Fruit fly (Drosophila melanogaster): ENCODE measurements around the gene twit.

twit gene

DNA sequence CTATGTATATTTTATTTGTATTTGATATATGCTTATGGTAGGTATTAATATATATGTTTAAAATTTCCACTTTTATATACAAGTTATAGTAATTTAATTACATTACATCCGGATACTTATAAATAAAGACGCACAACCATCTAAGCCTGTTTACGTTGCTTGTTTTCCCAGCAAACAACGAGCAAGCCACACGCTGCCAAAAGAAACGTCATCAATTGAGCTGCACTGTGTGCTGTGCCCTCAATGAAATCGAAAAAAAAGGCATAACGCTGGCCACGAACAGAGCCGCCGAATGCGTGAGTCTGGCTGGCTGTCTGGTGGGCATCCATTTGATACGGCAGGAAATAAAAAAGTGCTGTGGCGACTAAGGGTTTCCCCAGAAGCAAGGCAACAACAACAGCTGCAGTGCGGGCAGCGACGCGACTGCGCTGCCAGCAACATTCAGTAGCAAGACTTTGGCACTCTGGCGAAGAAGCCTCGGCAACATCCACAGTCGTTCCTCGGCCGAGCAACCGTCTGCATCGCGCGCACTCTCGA, at the start of gene twit (continued):
- no peak for TF ChIP-seq ham (GFP tag; IDR thresholded peaks at IDR 0.05)
- TF ChIP-seq CG17568 (GFP tag; optimal IDR thresholded peaks at IDR 0.05), result no peak
- no peak for TF ChIP-seq bcd (GFP tag; optimal IDR thresholded peaks at IDR 0.05)
- no peak for TF ChIP-seq CG15514 (GFP tag; optimal IDR thresholded peaks at IDR 0.05)
- no peak for TF ChIP-seq hbn (GFP tag; IDR thresholded peaks at IDR 0.05; ENCODE audit: partially characterized antibody)
- TF ChIP-seq CG4404 (GFP tag; IDR thresholded peaks at IDR 0.05), result no peak
- no peak for TF ChIP-seq D (optimal IDR thresholded peaks at IDR 0.05)
- no peak for TF ChIP-seq D (GFP tag; optimal IDR thresholded peaks at IDR 0.05)
- TF ChIP-seq Hey (tag; optimal IDR thresholded peaks at IDR 0.05), result no peak
- no peak for TF ChIP-seq CG2712 (tag; optimal IDR thresholded peaks at IDR 0.05)
- TF ChIP-seq CG3407 (GFP tag; optimal IDR thresholded peaks at IDR 0.05), result peak; percentile 41
- TF ChIP-seq CG2199 (GFP tag; IDR thresholded peaks at IDR 0.05), result no peak
- TF ChIP-seq CG1832 (GFP tag; optimal IDR thresholded peaks at IDR 0.05), result no peak
- TF ChIP-seq CG4707 (GFP tag; optimal IDR thresholded peaks at IDR 0.05), result peak; percentile 17
- TF ChIP-seq klu (GFP tag; IDR thresholded peaks at IDR 0.05), result no peak
- no peak for TF ChIP-seq CG6654 (GFP tag; optimal IDR thresholded peaks at IDR 0.05)
- TF ChIP-seq CG9797 (GFP tag; optimal IDR thresholded peaks at IDR 0.05), result no peak
- no peak for TF ChIP-seq onecut (GFP tag; IDR thresholded peaks at IDR 0.05)
- TF ChIP-seq CG32532 (GFP tag; IDR thresholded peaks at IDR 0.05), result no peak
- TF ChIP-seq cg (GFP tag; optimal IDR thresholded peaks at IDR 0.05), result no peak
- no peak for TF ChIP-seq corto (GFP tag; optimal IDR thresholded peaks at IDR 0.05)
- TF ChIP-seq gem (tag; optimal IDR thresholded peaks at IDR 0.05), result no peak
- TF ChIP-seq fu2 (GFP tag; optimal IDR thresholded peaks at IDR 0.05), result no peak
- TF ChIP-seq ci (GFP tag; IDR thresholded peaks at IDR 0.05), result no peak
- TF ChIP-seq CG12391 (tag; optimal IDR thresholded peaks at IDR 0.05), result no peak
- no peak for TF ChIP-seq CG17829 (tag; optimal IDR thresholded peaks at IDR 0.05)
- no peak for TF ChIP-seq CrebB (tag; optimal IDR thresholded peaks at IDR 0.05)
- TF ChIP-seq Side (GFP tag; optimal IDR thresholded peaks at IDR 0.05), result no peak
- no peak for TF ChIP-seq Fer3 (tag; optimal IDR thresholded peaks at IDR 0.05)
- TF ChIP-seq Adf1 (GFP tag; IDR thresholded peaks at IDR 0.05), result peak; percentile 28; the same call in 1 of the 2 replicates
- TF ChIP-seq stwl (tag; optimal IDR thresholded peaks at IDR 0.05), result no peak
- peak in 1 of 2 experiments; percentile 33 for TF ChIP-seq bsh (GFP tag; optimal IDR thresholded peaks at IDR 0.05)
- TF ChIP-seq CG17359 (tag; optimal IDR thresholded peaks at IDR 0.05), result peak; percentile 14
- TF ChIP-seq wek (GFP tag; optimal IDR thresholded peaks at IDR 0.05), result peak; percentile 1
- no peak for TF ChIP-seq Sry-δ (GFP tag; optimal IDR thresholded peaks at IDR 0.05)
- no peak for TF ChIP-seq CG6689 (GFP tag; IDR thresholded peaks at IDR 0.05)
- no peak for TF ChIP-seq CG10959 (GFP tag; IDR thresholded peaks at IDR 0.05)
- TF ChIP-seq CG9932 (GFP tag; IDR thresholded peaks at IDR 0.05), result peak; percentile 29; the same call in 1 of the 2 replicates
- no peak for TF ChIP-seq CG6683 (GFP tag; optimal IDR thresholded peaks at IDR 0.05)
- TF ChIP-seq amos (GFP tag; IDR thresholded peaks at IDR 0.05; ENCODE audit: partially characterized antibody), result no peak
- no peak for TF ChIP-seq Myb (GFP tag; optimal IDR thresholded peaks at IDR 0.05)
- no peak for TF ChIP-seq z (GFP tag; IDR thresholded peaks at IDR 0.05)
- no peak for TF ChIP-seq Hr39 (optimal IDR thresholded peaks at IDR 0.05)
- TF ChIP-seq gsb-n (tag; optimal IDR thresholded peaks at IDR 0.05), result no peak
- TF ChIP-seq crp (GFP tag; optimal IDR thresholded peaks at IDR 0.05), result no peak
- no peak for TF ChIP-seq Drgx (GFP tag; IDR thresholded peaks at IDR 0.05)
- TF ChIP-seq ATbp (GFP tag; optimal IDR thresholded peaks at IDR 0.05), result peak; percentile 77
- no peak for TF ChIP-seq Jarid2 (GFP tag; optimal IDR thresholded peaks at IDR 0.05)

All from whole organism, embryonic.